Worm (Caenorhabditis elegans): ENCODE data around the gene F25D1.5.

- TF ChIP-seq ztf-11 (tag; optimal IDR thresholded peaks at IDR 0.05) = no peak
- no peak for TF ChIP-seq elt-3 (tag; optimal IDR thresholded peaks at IDR 0.05)
Observed at ce11 chrV:10505553-10505952, 41.0 kb downstream of the F25D1.5 start, which contains the start of gene C35A5.5.

All from whole organism, L2 larva.